Worm (Caenorhabditis elegans): ENCODE measurements around the gene F07A11.4.
A peak's percentile ranks its signal among the peaks of the same experiment; 100 is the strongest.

Gene F07A11.4

DNA sequence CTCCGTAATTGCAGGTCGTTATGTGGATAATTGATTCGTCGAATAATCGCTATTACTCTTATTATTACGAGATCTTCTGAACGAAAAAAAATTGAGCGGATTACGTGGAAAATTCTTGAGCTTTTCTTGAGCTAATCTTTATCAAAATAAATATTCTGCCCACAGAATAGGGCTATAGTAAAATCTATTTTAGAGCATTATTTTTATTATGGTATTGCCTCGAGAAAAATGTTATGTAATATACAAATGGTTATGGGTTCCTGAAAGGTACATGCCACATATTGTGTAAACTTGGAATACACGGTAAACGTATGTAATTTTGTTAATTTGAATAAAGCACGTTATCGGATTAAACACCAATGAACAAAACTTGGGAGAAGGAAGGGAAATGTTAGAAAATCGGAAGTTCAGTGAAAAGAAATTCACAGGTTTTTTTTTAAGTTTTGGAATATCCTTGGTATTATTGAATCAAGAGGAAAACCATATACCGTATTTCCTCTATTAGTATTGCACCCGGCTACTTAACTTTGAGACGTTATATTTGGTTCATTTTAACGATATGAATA lies 36.5 kb downstream of the F07A11.4 start:
- no peak for TF ChIP-seq him-1 (tag; optimal IDR thresholded peaks at IDR 0.05)
- TF ChIP-seq dao-5 (tag; optimal IDR thresholded peaks at IDR 0.05) = no peak
- no peak for TF ChIP-seq W03F9.2 (tag; optimal IDR thresholded peaks at IDR 0.05)

DNA sequence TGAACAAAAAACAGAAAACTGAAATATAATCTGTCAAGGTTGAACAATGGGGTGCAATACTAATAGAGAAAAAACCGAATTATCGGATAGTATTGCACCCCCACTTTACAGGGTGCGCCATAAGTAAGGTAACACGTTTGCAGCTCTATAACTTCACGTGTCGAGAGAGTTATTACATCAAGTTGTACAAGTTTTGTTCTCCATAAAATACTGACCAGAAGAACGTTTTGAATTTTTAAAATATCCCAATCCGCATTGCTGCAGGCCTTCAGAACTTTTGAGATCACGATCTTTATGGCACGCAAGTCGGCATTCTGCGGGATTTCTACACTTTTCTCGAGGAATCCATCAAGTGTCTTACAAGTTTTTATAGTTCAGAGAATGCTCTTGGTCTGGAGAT lies 37.0 kb downstream of the F07A11.4 start:
- TF ChIP-seq him-1 (tag; optimal IDR thresholded peaks at IDR 0.05) (no peak), dao-5 (tag; optimal IDR thresholded peaks at IDR 0.05) (no peak)

DNA sequence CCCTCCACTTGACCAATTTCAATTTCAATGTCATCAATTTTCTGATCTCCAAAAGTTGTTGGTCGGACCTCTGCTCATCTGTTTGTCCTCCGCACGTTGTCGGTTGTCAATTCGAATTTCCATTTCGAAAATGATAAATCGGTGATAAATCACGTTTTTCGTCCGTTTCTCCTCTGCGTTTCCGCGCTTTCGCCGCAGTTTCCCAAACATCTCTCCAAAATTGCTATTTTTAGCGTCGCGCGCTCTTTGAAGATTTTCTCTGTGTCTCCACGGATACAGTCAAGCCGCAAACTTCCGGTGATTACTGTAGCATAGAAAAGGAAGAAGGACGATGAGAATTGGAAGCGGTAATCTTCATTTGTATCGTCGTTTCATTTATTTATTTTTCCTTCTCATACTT lies 41.2 kb downstream of the F07A11.4 start:
- TF ChIP-seq him-1 (tag; optimal IDR thresholded peaks at IDR 0.05) = no peak
- TF ChIP-seq W03F9.2 (tag; optimal IDR thresholded peaks at IDR 0.05) = no peak
- TF ChIP-seq dao-5 (tag; optimal IDR thresholded peaks at IDR 0.05) = no peak

DNA sequence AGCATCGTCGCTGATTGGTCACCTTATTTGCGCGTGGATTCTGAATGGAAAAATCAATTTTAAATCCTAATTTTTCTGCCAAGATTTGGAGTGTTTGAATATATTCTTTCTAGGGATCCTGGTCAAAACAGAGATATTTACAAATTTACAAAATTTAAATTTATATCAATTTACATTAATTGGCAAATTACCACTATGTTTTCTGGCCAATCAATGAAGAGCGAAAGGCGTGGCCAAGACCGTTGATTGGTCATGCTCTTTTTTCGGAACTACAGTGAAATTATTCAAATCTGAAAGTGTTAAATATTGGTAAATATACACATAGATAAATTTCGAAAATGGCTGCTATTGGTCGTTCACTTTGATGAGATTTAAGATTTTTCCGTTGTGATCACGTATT lies 41.9 kb downstream of the F07A11.4 start:
- TF ChIP-seq W03F9.2 (tag; optimal IDR thresholded peaks at IDR 0.05) = no peak
- TF ChIP-seq dao-5 (tag; optimal IDR thresholded peaks at IDR 0.05) = no peak
- no peak for TF ChIP-seq him-1 (tag; optimal IDR thresholded peaks at IDR 0.05)

DNA sequence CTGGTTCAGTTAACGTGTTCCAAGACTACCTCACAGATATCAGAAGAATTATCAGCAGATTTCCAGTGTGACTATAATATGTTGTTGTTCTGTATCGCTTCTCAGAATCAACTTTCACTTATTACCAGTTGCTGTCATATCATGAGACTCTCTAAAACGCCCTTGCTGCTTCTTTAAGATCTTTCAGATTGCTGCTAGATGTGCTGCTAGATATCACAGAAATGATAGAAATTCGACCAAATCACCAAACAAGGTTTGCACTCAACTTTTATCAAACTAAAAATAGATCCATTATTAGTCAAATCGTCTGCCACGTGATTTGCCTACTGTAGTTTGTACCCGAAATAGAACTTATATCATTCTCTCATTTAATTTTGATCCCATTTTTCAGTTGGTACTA lies 43.7 kb downstream of the F07A11.4 start:
- TF ChIP-seq W03F9.2 (tag; optimal IDR thresholded peaks at IDR 0.05) (no peak), dao-5 (tag; optimal IDR thresholded peaks at IDR 0.05) (no peak), him-1 (tag; optimal IDR thresholded peaks at IDR 0.05) (no peak)

DNA sequence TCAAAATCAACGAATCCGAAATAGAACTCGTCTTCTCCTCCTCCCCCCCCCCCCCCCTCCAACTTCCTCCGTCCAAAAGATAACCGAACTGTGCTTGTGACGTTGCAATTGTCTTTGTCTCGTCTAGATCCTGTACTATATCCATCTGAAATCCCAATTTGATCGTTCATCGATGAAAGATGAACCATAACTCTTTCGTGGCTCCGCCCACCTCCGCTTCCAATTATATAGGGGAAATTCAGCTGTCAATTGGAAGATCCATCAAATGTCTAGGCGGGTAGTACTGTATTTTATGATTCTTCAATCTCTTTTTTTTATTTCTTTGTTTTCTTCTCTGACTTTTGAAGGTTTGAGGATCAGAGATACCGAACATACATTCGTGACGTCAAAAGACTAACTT lies 44.6 kb downstream of the F07A11.4 start:
- no peak for TF ChIP-seq him-1 (tag; optimal IDR thresholded peaks at IDR 0.05)
- TF ChIP-seq dao-5 (tag; optimal IDR thresholded peaks at IDR 0.05) = no peak
- no peak for TF ChIP-seq W03F9.2 (tag; optimal IDR thresholded peaks at IDR 0.05)

DNA sequence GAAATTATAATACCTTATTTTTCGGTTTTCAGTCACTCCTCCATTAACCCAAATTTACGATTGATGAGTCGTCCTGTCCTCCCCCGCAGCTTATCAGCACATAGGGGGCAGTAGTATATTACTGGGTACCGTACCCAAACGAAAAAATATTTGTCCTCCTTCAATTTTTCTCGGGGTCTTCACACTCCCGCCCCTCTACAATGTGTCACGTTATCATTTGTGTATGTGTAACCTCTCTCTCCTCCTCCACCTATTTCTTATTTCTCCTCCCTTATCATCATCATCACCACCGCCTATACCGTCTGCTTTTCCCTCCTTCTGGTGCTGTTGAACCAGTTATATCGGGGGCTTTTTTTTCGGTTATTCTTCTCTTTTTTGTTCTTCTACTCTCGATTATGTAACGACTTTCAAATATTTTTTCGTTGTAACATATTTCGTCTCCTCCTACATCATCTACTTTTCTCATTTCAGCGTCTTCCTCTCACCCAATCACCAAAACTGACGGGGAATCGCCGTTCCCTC lies 45.5 kb downstream of the F07A11.4 start, which contains the start of gene ghi-1:
Gene ghi-1 (plus strand): TSS at position 472 of the 522 bp plus-strand sequence.
- TF ChIP-seq dao-5 (tag; optimal IDR thresholded peaks at IDR 0.05) = no peak
- no peak for TF ChIP-seq him-1 (tag; optimal IDR thresholded peaks at IDR 0.05)
- TF ChIP-seq W03F9.2 (tag; optimal IDR thresholded peaks at IDR 0.05) = no peak

DNA sequence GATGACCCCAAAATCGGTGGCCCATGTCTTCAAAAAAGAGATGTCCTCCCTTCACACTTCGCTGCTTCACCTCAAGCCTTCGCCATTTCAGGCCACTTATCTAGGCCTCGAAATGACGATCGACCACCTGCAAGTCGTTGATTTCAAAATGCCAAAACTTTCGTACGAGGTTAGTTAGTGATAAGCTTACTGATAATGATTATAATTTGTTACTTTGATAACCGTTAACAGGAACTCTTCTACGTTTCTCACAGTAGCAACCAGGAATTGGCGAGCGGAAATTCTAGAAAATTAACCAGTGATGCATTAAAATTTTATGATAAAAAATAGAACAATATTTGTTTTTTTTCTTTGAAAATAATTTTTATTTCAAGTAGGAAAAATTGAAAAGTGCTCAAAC lies 46.1 kb downstream of the F07A11.4 start:
- TF ChIP-seq W03F9.2 (tag; optimal IDR thresholded peaks at IDR 0.05) = no peak

DNA sequence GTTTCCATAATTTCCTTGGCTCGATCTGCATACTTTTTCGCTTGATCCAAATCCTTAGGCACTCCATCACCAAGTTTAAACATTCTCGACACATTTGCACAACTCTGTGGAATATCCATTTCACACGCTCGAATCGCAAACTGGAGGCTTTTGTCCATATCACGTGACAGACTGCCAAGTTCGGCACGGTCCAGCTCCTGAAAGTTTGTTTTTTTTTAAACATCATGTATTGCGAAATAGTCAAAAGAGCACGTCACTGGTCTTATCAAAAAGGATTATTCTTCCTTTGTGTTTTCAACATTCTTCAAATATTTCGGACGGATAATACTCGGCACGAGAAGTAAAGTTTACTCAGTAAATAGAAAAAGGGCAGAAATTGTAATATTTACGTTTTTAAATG lies 48.4 kb downstream of the F07A11.4 start:
- TF ChIP-seq him-1 (tag; optimal IDR thresholded peaks at IDR 0.05) (no peak), W03F9.2 (tag; optimal IDR thresholded peaks at IDR 0.05) (no peak), dao-5 (tag; optimal IDR thresholded peaks at IDR 0.05) (no peak)

DNA sequence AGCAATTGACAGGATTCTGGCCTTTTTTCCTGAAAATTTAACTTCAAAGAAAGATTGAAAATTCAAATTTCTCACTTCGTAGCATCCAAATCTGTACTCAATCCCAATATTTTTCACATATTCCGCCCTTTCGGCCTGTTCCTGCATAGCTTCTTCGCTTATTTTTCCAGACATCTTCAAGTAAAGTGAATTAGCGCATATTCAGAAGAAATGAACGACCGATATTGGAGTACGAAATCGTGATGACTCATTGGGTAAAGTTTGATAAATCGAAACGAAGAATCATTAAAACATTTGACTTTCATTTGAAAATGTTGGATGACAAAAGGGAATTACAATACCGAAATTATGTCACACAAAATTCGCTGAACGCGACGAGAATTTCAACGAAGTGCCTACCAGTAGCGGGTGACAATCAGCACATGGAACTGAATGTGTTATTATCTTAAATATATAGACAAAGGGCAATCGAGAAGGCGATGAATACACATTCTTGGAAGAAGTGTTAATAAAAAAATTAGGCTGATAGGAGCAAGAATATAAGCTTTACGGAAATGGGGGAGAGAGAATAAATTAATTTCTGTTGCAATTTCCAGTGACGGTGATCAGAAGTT lies 50.3 kb downstream of the F07A11.4 start, which contains the start of gene coa-7:
Gene coa-7 (minus strand): TSS at position 174 of the 614 bp plus-strand sequence.
- TF ChIP-seq W03F9.2 (tag; optimal IDR thresholded peaks at IDR 0.05) (no peak), dao-5 (tag; optimal IDR thresholded peaks at IDR 0.05) (no peak), him-1 (tag; optimal IDR thresholded peaks at IDR 0.05) (no peak)

DNA sequence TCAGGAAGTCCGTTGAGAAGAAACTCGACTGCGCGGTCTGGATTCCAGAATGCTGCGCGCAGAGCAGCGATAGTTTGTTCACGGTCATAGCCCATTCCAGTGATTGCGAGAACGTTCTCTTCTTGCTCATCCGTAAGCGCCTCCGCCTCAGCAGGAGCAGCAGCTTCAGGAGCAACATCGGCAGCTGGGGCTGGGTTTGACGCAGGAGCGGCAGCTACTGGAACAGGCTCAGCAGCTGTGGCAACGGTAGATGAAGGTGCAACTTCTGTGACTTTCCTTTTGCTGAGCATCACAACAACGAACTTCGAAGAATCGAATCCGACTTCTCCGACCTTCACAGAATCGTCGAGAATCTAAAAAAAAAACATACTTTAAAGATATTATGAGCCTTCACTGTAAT lies 51.3 kb downstream of the F07A11.4 start:
- TF ChIP-seq W03F9.2 (tag; optimal IDR thresholded peaks at IDR 0.05) (no peak), dao-5 (tag; optimal IDR thresholded peaks at IDR 0.05) (no peak), him-1 (tag; optimal IDR thresholded peaks at IDR 0.05) (no peak)

DNA sequence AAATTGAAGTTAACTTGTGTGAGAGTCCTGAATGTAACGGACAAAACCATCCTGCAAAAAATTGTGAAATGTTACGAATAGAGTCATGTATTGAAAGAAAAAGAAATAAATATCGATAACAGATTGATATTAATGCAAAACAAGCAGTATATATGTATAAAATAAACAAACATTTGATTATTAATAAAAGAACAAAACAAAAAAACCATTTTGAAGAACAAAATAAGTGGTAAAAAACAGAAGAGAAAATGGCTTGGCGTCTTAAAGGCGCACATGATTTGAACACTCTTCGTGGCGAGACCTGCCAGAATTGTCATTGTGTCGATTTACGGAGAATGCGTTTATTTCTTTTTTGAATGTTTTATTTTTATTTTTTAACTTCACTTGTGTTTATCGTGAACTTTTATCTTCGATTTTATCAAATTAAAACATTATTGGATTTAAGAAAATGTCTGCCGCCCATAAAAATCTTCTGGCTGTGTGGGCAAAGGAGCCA lies 51.9 kb downstream of the F07A11.4 start, which contains the start of the genes rad-23 and rpn-12:
Gene rad-23 (minus strand): TSS at position 51 of the 496 bp plus-strand sequence.
Gene rpn-12 (plus strand): TSS at position 446 of the 496 bp plus-strand sequence.
- TF ChIP-seq W03F9.2 (tag; optimal IDR thresholded peaks at IDR 0.05) (peak; percentile 82), him-1 (tag; optimal IDR thresholded peaks at IDR 0.05) (no peak), dao-5 (tag; optimal IDR thresholded peaks at IDR 0.05) (no peak)

DNA sequence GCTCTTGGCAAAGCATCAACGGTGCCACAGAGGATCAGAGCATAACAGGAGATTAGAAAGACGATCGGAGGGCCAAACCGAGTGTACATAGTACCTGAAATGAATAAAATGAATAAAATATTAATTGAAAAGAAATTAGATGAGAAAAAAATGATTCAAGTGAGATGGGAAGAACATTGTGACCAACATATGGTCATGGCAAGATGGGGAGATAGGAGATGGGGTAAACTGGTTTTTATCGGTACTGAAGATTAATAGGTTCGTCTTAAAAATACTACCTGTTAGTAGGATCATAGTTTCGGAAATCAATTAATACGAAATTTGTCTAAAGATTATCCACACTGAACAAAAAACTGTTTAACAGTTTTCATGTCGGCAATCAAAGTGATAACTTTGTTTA lies 56.3 kb downstream of the F07A11.4 start, which contains the start of gene nep-1:
Gene nep-1 (minus strand): TSS at position 101 of the 400 bp plus-strand sequence.
- TF ChIP-seq dao-5 (tag; optimal IDR thresholded peaks at IDR 0.05) = no peak
- TF ChIP-seq W03F9.2 (tag; optimal IDR thresholded peaks at IDR 0.05) = no peak
- TF ChIP-seq him-1 (tag; optimal IDR thresholded peaks at IDR 0.05) = no peak

DNA sequence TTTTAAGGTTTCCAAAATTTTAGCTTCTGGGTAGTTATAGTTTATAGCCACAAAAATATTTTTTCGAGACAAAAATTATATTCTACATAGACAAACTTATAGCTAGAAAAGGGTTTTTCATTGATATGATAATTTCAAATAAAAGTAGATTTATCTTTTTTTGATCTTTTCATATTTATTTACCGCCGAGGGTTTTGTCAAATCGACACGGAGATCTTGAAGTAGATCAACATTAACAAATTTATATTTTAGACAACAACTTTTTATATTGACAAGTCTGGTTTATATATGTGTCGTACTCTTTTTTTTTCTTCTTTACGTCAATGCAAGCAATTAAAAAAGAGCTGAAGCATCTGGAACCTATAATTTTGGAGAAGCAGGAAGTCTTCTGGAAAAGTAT lies 58.0 kb downstream of the F07A11.4 start:
- TF ChIP-seq him-1 (tag; optimal IDR thresholded peaks at IDR 0.05) (no peak), W03F9.2 (tag; optimal IDR thresholded peaks at IDR 0.05) (no peak), dao-5 (tag; optimal IDR thresholded peaks at IDR 0.05) (no peak)
